Worm (Caenorhabditis elegans) whole organism, L4 larva: ENCODE measurements around the gene znf-622.

Experiments used
- F26F4.8 ChIP-seq: fragments of 200-800 bp; sonication (Bioruptor generic); conservative IDR thresholded peaks from 2 replicates; pipeline ENCODE4 v1.3.6; 2022; ENCODE audit warnings: missing genetic modification characterization, missing compliant biosample characterization
- F37D6.2 ChIP-seq: sonication (generic microtip); optimal IDR thresholded peaks from 2 replicates; lab custom pipeline; 2016; ENCODE audit warnings: mild to moderate bottlenecking, missing genetic modification characterization, missing compliant biosample characterization
- R02D3.7 ChIP-seq: fragments of 150-350 bp; sonication (generic microtip); optimal IDR thresholded peaks from 3 replicates; lab custom pipeline; 2014; ENCODE audit warnings: missing biosample characterization, missing genetic modification characterization
- ZK546.5 ChIP-seq, 2 experiments: sonication (generic microtip); optimal IDR thresholded peaks; 2 replicates each; lab custom pipeline; 2017; ENCODE audit warnings: missing biosample characterization in 2 of 2, missing genetic modification characterization in 2 of 2
- aha-1 ChIP-seq: fragments of 150-350 bp; peaks from one replicate; lab custom pipeline; 2014; ENCODE audit warnings: missing biosample characterization, missing genetic modification characterization
- ama-1 ChIP-seq: fragments of 150-350 bp; optimal IDR thresholded peaks from 2 replicates; lab custom pipeline; 2014; ENCODE audit warnings: inconsistent platforms, mixed read lengths
- arid-1 ChIP-seq: fragments of 200-800 bp; sonication (Bioruptor generic); conservative IDR thresholded peaks from 2 replicates; pipeline ENCODE4 v1.3.6; 2022; ENCODE audit warnings: missing genetic modification reagents, missing genetic modification characterization, missing compliant biosample characterization
- attf-4 ChIP-seq: sonication (generic microtip); optimal IDR thresholded peaks from 3 replicates; lab custom pipeline; 2017; ENCODE audit warnings: missing biosample characterization, missing genetic modification characterization
- ceh-20 ChIP-seq: fragments of 200-800 bp; sonication (Bioruptor generic); IDR thresholded peaks from 2 replicates; pipeline ENCODE4 v1.3.6; 2022; ENCODE audit warnings: missing genetic modification reagents, missing genetic modification characterization, missing compliant biosample characterization
- ceh-44 ChIP-seq: fragments of 200-800 bp; sonication (Bioruptor generic); IDR thresholded peaks from 2 replicates; pipeline ENCODE4 v1.3.6; 2022; ENCODE audit warnings: missing genetic modification reagents, missing genetic modification characterization, missing compliant biosample characterization
- ceh-62 ChIP-seq: sonication (generic microtip); optimal IDR thresholded peaks from 2 replicates; lab custom pipeline; 2017; ENCODE audit warnings: missing biosample characterization, missing genetic modification characterization
- ces-1 ChIP-seq: fragments of 150-350 bp; sonication (generic microtip); optimal IDR thresholded peaks from 4 replicates; lab custom pipeline; 2014; ENCODE audit warnings: missing biosample characterization, missing genetic modification reagents, missing genetic modification characterization
- cey-2 ChIP-seq: sonication (generic microtip); optimal IDR thresholded peaks from 3 replicates; lab custom pipeline; 2017; ENCODE audit warnings: missing genetic modification characterization, mild to moderate bottlenecking, missing compliant biosample characterization, antibody characterized with exemption, borderline replicate concordance; ENCODE audit not compliant: insufficient read depth
- daf-12 ChIP-seq: fragments of 150-350 bp; optimal IDR thresholded peaks from 2 replicates; lab custom pipeline; 2014; ENCODE audit warnings: missing biosample characterization, missing genetic modification reagents, missing genetic modification characterization
- daf-16 ChIP-seq, 3 experiments: sonication (generic microtip); optimal IDR thresholded peaks; 2 replicates each; lab custom pipeline; 2016 to 2017; ENCODE audit warnings: missing genetic modification characterization in 3 of 3, missing genetic modification reagents in 3 of 3, mild to moderate bottlenecking in 2 of 3, missing compliant biosample characterization in 2 of 3, missing biosample characterization in 1 of 3, moderate library complexity in 1 of 3
- daf-8 ChIP-seq: fragments of 200-800 bp; sonication (Bioruptor generic); IDR thresholded peaks from 2 replicates; pipeline ENCODE4 v1.3.6; 2022; ENCODE audit warnings: missing genetic modification characterization, missing compliant biosample characterization
- dmd-6 ChIP-seq: fragments of 200-800 bp; sonication (Bioruptor generic); IDR thresholded peaks from 2 replicates; pipeline ENCODE4 v1.3.6; 2022; ENCODE audit warnings: missing genetic modification reagents, missing genetic modification characterization, missing compliant biosample characterization
- dve-1 ChIP-seq: sonication (generic microtip); optimal IDR thresholded peaks from 2 replicates; lab custom pipeline; 2017; ENCODE audit warnings: antibody characterized with exemption, mild to moderate bottlenecking, missing genetic modification characterization, missing compliant biosample characterization; ENCODE audit not compliant: insufficient read depth
- hlh-11 ChIP-seq: fragments of 200-800 bp; sonication (Bioruptor generic); optimal IDR thresholded peaks from 2 replicates; lab custom pipeline; 2018; ENCODE audit warnings: mild to moderate bottlenecking, missing genetic modification characterization, missing compliant biosample characterization
- hlh-30 ChIP-seq: sonication (generic microtip); optimal IDR thresholded peaks from 2 replicates; lab custom pipeline; 2017; ENCODE audit warnings: antibody characterized with exemption, mild to moderate bottlenecking, missing genetic modification characterization, missing compliant biosample characterization; ENCODE audit not compliant: insufficient read depth
- hmg-1.1 ChIP-seq: fragments of 200-800 bp; sonication (Bioruptor generic); IDR thresholded peaks from 2 replicates; pipeline ENCODE4 v1.3.6; 2022; ENCODE audit warnings: missing genetic modification reagents, missing genetic modification characterization, missing compliant biosample characterization
- jun-1 ChIP-seq: fragments of 150-350 bp; optimal IDR thresholded peaks from 2 replicates; lab custom pipeline; 2014; ENCODE audit warnings: missing biosample characterization, missing genetic modification reagents, missing genetic modification characterization
- lin-1 ChIP-seq: fragments of 200-800 bp; sonication (Bioruptor generic); IDR thresholded peaks from 2 replicates; pipeline ENCODE4 v1.3.6; 2022; ENCODE audit warnings: missing genetic modification reagents, missing genetic modification characterization, missing compliant biosample characterization
- lin-15B ChIP-seq: fragments of 150-350 bp; sonication (generic microtip); optimal IDR thresholded peaks from 3 replicates; lab custom pipeline; 2014; ENCODE audit warnings: missing biosample characterization, missing genetic modification characterization
- lin-29 ChIP-seq: fragments of 200-800 bp; sonication (Bioruptor generic); IDR thresholded peaks from 2 replicates; pipeline ENCODE4 v1.3.6; 2022; ENCODE audit warnings: missing genetic modification reagents, missing genetic modification characterization, missing compliant biosample characterization
- lin-38 ChIP-seq: fragments of 200-800 bp; sonication (Bioruptor generic); IDR thresholded peaks from 2 replicates; pipeline ENCODE4 v1.3.6; 2022; ENCODE audit warnings: missing genetic modification reagents, missing genetic modification characterization, missing compliant biosample characterization
- lin-39 ChIP-seq: fragments of 150-350 bp; optimal IDR thresholded peaks from 2 replicates; lab custom pipeline; 2014; ENCODE audit warnings: missing biosample characterization, missing genetic modification reagents, missing genetic modification characterization
- lir-3 ChIP-seq: sonication (generic microtip); optimal IDR thresholded peaks from 2 replicates; lab custom pipeline; 2016; ENCODE audit warnings: mild to moderate bottlenecking, missing genetic modification characterization, missing compliant biosample characterization
- mdl-1 ChIP-seq, 2 experiments: fragments of 150-350 bp in 1 of 2; sonication (generic microtip) in 1 of 2; optimal IDR thresholded peaks; 2 replicates each; lab custom pipeline; 2014 to 2017; ENCODE audit warnings: missing biosample characterization in 2 of 2, missing genetic modification characterization in 2 of 2
- mdt-29 ChIP-seq: fragments of 200-800 bp; sonication (Bioruptor generic); IDR thresholded peaks from 2 replicates; pipeline ENCODE4 v1.3.6; 2022; ENCODE audit warnings: missing genetic modification reagents, missing genetic modification characterization, missing compliant biosample characterization
- mxl-3 ChIP-seq: fragments of 200-800 bp; sonication (Bioruptor generic); optimal IDR thresholded peaks from 2 replicates; lab custom pipeline; 2018; ENCODE audit warnings: mild to moderate bottlenecking, missing genetic modification characterization, missing compliant biosample characterization
- nhr-102 ChIP-seq: sonication (generic microtip); optimal IDR thresholded peaks from 2 replicates; lab custom pipeline; 2016; ENCODE audit warnings: mild to moderate bottlenecking, missing genetic modification characterization, moderate library complexity, missing compliant biosample characterization
- nhr-11 ChIP-seq: fragments of 150-350 bp; optimal IDR thresholded peaks from 2 replicates; lab custom pipeline; 2014; ENCODE audit warnings: missing biosample characterization, missing genetic modification characterization
- nhr-111 ChIP-seq: fragments of 200-800 bp; sonication (Bioruptor generic); optimal IDR thresholded peaks from 2 replicates; lab custom pipeline; 2018; ENCODE audit warnings: mild to moderate bottlenecking, missing genetic modification characterization, missing compliant biosample characterization
- nhr-28 ChIP-seq: fragments of 150-350 bp; optimal IDR thresholded peaks from 2 replicates; lab custom pipeline; 2014; ENCODE audit warnings: missing biosample characterization, missing genetic modification characterization
- nhr-48 ChIP-seq: sonication (generic microtip); optimal IDR thresholded peaks from 2 replicates; lab custom pipeline; 2016; ENCODE audit warnings: mild to moderate bottlenecking, missing genetic modification characterization, missing compliant biosample characterization
- nhr-77 ChIP-seq: fragments of 150-350 bp; optimal IDR thresholded peaks from 2 replicates; lab custom pipeline; 2014; ENCODE audit warnings: missing biosample characterization, missing genetic modification characterization
- pqm-1 ChIP-seq: sonication (generic microtip); optimal IDR thresholded peaks from 2 replicates; lab custom pipeline; 2017; ENCODE audit warnings: missing biosample characterization, missing genetic modification characterization
- sdz-12 ChIP-seq: fragments of 200-800 bp; sonication (Bioruptor generic); optimal IDR thresholded peaks from 2 replicates; lab custom pipeline; 2018; ENCODE audit warnings: mild to moderate bottlenecking, missing genetic modification characterization, missing compliant biosample characterization
- snpc-4 ChIP-seq: fragments of 150-350 bp; optimal IDR thresholded peaks from 2 replicates; lab custom pipeline; 2014; ENCODE audit warnings: missing biosample characterization, missing genetic modification characterization
- spr-3 ChIP-seq: fragments of 200-800 bp; sonication (Bioruptor generic); optimal IDR thresholded peaks from 2 replicates; lab custom pipeline; 2018; ENCODE audit warnings: mild to moderate bottlenecking, missing genetic modification characterization, missing compliant biosample characterization
- unc-62 ChIP-seq, 3 experiments: fragments of 150-350 bp in 1 of 3; sonication (generic microtip); optimal IDR thresholded peaks in 2 of 3; peaks in 1 of 3; 1 replicate in 1 of 3; 2 replicates in 2 of 3; lab custom pipeline; 2014 to 2017; ENCODE audit warnings: missing biosample characterization in 3 of 3, missing genetic modification characterization in 3 of 3, missing genetic modification reagents in 3 of 3, missing genotype in 1 of 3
- zfp-3 ChIP-seq: fragments of 200-800 bp; sonication (Bioruptor generic); conservative IDR thresholded peaks from 2 replicates; pipeline ENCODE4 v1.3.6; 2022; ENCODE audit warnings: missing genetic modification reagents, missing genetic modification characterization, missing compliant biosample characterization
- zip-2 ChIP-seq: fragments of 150-350 bp; optimal IDR thresholded peaks from 2 replicates; lab custom pipeline; 2014; ENCODE audit warnings: missing biosample characterization, missing genetic modification characterization
- ztf-11 ChIP-seq: fragments of 150-350 bp; optimal IDR thresholded peaks from 2 replicates; lab custom pipeline; 2014; ENCODE audit warnings: missing biosample characterization, missing genetic modification characterization

Gene znf-622

DNA sequence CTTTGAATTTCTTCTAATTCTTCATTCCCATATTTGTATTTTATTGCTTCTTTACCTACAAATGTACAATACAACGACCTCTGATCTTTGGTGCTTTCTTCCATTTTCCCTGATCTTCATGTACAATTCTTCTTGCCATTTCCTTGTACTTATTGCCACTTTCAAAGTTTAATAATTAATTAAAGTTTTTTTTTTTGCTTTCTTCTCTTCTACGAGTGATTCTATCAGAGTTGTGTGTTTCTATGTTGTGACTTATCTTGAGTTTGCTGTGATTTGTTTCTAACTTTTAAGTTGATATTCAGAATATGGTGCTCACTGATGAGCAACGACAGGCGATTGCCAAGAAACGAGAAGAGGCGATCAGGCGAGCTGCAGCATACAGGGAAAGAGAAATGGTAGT, 9.2 kb downstream of the znf-622 start, which contains the start of gene smrc-1:
TSS of gene smrc-1 (plus strand) at position 301 of the 400 bp plus-strand sequence.
- TF ChIP-seq arid-1 (GFP tag; lab: Robert Waterston, UW) (no peak), F26F4.8 (GFP tag; lab: Robert Waterston, UW) (no peak), sdz-12 (GFP tag; lab: Kevin White, UChicago) (no peak), nhr-11 (tag; lab: Kevin White, UChicago) (no peak), spr-3 (GFP tag; lab: Kevin White, UChicago) (no peak), hmg-1.1 (no peak), nhr-111 (no peak), daf-8 (GFP tag; lab: Robert Waterston, UW) (no peak), R02D3.7 (no peak), ces-1 (GFP tag; lab: Kevin White, UChicago) (no peak), zip-2 (no peak), lin-39 (no peak), F37D6.2 (tag; lab: Kevin White, UChicago) (no peak), ztf-11 (no peak), ZK546.5 (tag; optimal IDR thresholded peaks at IDR 0.05; lab: Kevin White, UChicago) (no peak), attf-4 (no peak), lin-15B (tag; lab: Kevin White, UChicago) (no peak)

DNA sequence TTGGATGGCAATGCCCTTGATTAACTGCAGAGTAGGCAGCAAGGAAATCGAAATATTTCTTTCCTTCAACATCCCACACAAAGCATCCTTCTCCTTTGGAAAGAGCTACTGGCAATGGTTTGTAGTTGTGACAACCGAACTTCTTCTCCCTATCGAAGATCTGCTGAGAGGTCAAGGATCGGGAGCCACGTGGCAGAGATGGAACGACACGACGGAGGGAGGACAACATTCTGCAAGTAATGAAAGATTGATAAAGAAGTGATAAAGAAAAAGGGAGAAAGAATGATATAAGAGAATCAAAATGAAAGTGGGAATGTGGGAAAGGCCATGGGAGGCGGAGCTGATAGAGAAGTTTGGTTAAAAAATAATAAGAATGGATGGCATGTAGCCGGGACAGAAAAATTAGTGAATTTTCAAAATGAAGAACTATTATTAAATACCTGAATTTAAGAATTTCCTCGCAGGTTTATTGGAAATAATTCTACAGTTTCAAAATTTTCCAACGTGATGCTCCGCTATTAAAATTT, 14.3 kb downstream of the znf-622 start, which contains the start of gene oatr-1:
TSS of gene oatr-1 (minus strand) at position 477 of the 527 bp plus-strand sequence.
- no peak for TF ChIP-seq lir-3 (tag; lab: Kevin White, UChicago)
- no peak for TF ChIP-seq daf-8 (GFP tag; lab: Robert Waterston, UW)
- peak; percentile 25 for TF ChIP-seq hlh-11 (tag; lab: Kevin White, UChicago)
- TF ChIP-seq aha-1 (tag; lab: Kevin White, UChicago), result peak; percentile 49
- peak; percentile 27 for TF ChIP-seq dve-1 (tag; lab: Kevin White, UChicago)
- peak; percentile 80 for TF ChIP-seq mxl-3
- TF ChIP-seq daf-16 (GFP tag; optimal IDR thresholded peaks at IDR 0.05; lab: Kevin White, UChicago), result no peak
- peak; percentile 41 for TF ChIP-seq daf-16 (tag; optimal IDR thresholded peaks at IDR 0.05; lab: Kevin White, UChicago)
- no peak for TF ChIP-seq lin-29 (GFP tag; lab: Robert Waterston, UW)
- peak; percentile 48 for TF ChIP-seq nhr-28
- peak in 1 of 2 experiments; percentile 65 for TF ChIP-seq mdl-1 (tag; optimal IDR thresholded peaks at IDR 0.05; lab: Kevin White, UChicago)
- peak; percentile 66 for TF ChIP-seq dmd-6

DNA sequence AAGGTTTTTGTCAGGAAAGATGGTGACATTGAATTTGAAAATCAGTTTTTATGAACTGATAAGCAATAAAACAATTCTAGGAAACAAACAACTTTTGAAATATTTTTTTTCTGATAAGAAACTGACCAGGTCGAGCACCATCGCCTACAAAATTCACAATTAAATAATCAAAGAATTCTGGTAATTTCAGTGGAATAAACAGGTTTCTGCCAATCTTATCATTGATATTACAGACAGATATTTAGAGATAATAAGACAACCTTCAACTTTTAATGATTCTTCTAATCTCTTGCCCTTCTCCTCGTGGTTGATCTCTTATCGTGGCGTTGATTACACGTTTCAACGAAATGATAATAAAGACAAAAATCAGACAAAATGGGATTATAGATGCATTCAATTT, 14.9 kb downstream of the znf-622 start:
- no peak for TF ChIP-seq daf-12 (tag; lab: Kevin White, UChicago)
- no peak for TF ChIP-seq mdt-29
- peak; percentile 78 for TF ChIP-seq dve-1 (tag; lab: Kevin White, UChicago)
- peak; percentile 86 for TF ChIP-seq dmd-6
- peak in 1 of 2 experiments; percentile 57 for TF ChIP-seq daf-16 (GFP tag; optimal IDR thresholded peaks at IDR 0.05; lab: Kevin White, UChicago)
- peak; percentile 95 for TF ChIP-seq daf-16 (tag; optimal IDR thresholded peaks at IDR 0.05; lab: Kevin White, UChicago)
- TF ChIP-seq ceh-62, result no peak
- peak; percentile 31 for TF ChIP-seq nhr-77 (tag; lab: Kevin White, UChicago)
- TF ChIP-seq nhr-48, result peak; percentile 76
- TF ChIP-seq pqm-1 (tag; lab: Kevin White, UChicago), result peak; percentile 79
- TF ChIP-seq mdl-1 (tag; optimal IDR thresholded peaks at IDR 0.05; lab: Kevin White, UChicago), result peak in 1 of 2 experiments; percentile 76
- TF ChIP-seq lin-39, result no peak
- no peak for TF ChIP-seq zfp-3 (GFP tag; lab: Robert Waterston, UW)
- TF ChIP-seq ama-1, result no peak
- peak; percentile 6 for TF ChIP-seq hlh-30
- TF ChIP-seq sdz-12 (GFP tag; lab: Kevin White, UChicago), result no peak
- peak; percentile 80 for TF ChIP-seq nhr-102 (tag; lab: Kevin White, UChicago)
- TF ChIP-seq ceh-44 (GFP tag; lab: Robert Waterston, UW), result no peak
- peak; percentile 76 for TF ChIP-seq lin-1 (GFP tag; lab: Robert Waterston, UW)
- peak; percentile 59 for TF ChIP-seq nhr-28
- TF ChIP-seq mxl-3, result peak; percentile 88
- no peak for TF ChIP-seq aha-1 (tag; lab: Kevin White, UChicago)
- no peak for TF ChIP-seq zip-2
- TF ChIP-seq jun-1 (tag; lab: Kevin White, UChicago), result no peak
- peak in 1 of 2 experiments; percentile 72 for TF ChIP-seq unc-62 (GFP tag; optimal IDR thresholded peaks at IDR 0.05 in 1 of 2; lab: Kevin White, UChicago)
- TF ChIP-seq unc-62 (tag; optimal IDR thresholded peaks at IDR 0.05; lab: Kevin White, UChicago), result no peak
- TF ChIP-seq snpc-4 (tag; lab: Kevin White, UChicago), result no peak
- TF ChIP-seq hlh-11 (tag; lab: Kevin White, UChicago), result peak; percentile 87
- TF ChIP-seq lin-29 (GFP tag; lab: Robert Waterston, UW), result no peak
- TF ChIP-seq lin-38 (GFP tag; lab: Robert Waterston, UW), result no peak
- TF ChIP-seq ceh-20, result peak; percentile 34; the same call in 1 of the 2 replicates
- peak; percentile 20 for TF ChIP-seq cey-2
